Fruit fly (Drosophila melanogaster): ENCODE measurements around the gene brk.

brk gene

DNA sequence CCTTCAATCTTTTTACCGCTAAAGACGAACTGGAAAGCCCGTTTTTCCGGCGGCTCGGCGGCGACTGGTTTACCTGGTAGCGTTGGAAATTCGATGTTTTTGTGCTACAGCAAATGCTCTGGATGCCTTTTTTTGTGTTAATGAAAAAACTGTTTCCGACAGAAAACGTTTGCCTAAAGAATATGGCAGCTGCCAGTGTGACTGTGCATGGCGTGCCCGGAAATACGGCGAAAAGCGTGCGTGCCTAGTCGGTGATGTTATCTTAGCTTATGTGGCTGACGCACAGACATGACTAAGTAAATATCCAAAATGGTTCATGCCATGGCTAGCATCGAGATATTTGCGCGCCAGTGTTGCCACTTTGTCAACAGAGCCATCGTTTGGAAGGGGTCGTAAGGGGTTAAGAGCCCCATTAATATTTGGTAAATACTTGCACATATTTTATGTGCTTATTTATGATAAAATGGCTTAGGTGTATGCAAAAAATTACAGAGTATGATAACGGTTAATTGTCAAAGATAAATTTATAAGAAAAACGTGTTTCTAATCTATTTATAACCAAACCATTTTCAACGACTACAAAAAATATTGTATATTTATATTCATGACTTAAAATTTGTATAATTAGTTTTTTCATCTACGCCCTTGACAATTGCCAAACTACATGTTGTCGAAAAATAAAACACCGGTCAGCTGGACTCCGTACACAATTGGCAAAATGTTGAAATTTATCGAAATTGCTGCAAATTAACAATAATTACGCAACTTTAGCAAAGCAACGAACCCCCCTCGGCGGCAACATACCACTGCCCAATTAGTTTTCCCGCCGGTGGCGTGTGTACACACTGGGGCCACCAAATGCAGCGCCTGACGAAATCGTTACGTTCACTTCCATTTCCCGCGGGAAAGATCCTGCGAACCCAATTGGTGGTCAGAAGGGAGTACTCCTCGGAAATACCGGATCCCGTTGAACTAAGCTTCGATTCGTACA, 21.4 kb upstream of the brk start, which contains the start of gene CG2059:
CG2059 (plus strand) TSS at position 364 of the 991 bp plus-strand sequence.
- TF ChIP-seq CG17806 (tag; optimal IDR thresholded peaks at IDR 0.05), result no peak
- TF ChIP-seq Snoo (tag; optimal IDR thresholded peaks at IDR 0.05), result no peak
- TF ChIP-seq EcR (GFP tag; optimal IDR thresholded peaks at IDR 0.05), result peak; percentile 39
- TF ChIP-seq CG9948 (tag; optimal IDR thresholded peaks at IDR 0.05), result no peak
- TF ChIP-seq CG34367 (tag; optimal IDR thresholded peaks at IDR 0.05), result no peak
- no peak for TF ChIP-seq CG15710 (tag; optimal IDR thresholded peaks at IDR 0.05)
- peak; percentile 24 for TF ChIP-seq CG8159 (tag; optimal IDR thresholded peaks at IDR 0.05)
- no peak for TF ChIP-seq gl (tag; optimal IDR thresholded peaks at IDR 0.05)
- TF ChIP-seq Pif1A (GFP tag; optimal IDR thresholded peaks at IDR 0.05), result no peak
- peak; percentile 12 for TF ChIP-seq CG8301 (tag; optimal IDR thresholded peaks at IDR 0.05)
- no peak for TF ChIP-seq rn (GFP tag; IDR thresholded peaks at IDR 0.05)
- TF ChIP-seq CG12605 (GFP tag; IDR thresholded peaks at IDR 0.05), result no peak
- TF ChIP-seq CG13204 (GFP tag; optimal IDR thresholded peaks at IDR 0.05), result no peak
- no peak for TF ChIP-seq Pif1B (GFP tag; optimal IDR thresholded peaks at IDR 0.05)
- TF ChIP-seq CG10348 (GFP tag; IDR thresholded peaks at IDR 0.05), result no peak
- TF ChIP-seq Ets98B (GFP tag; IDR thresholded peaks at IDR 0.05), result peak; percentile 18; the same call in 1 of the 2 replicates
- TF ChIP-seq CG4496 (GFP tag; IDR thresholded peaks at IDR 0.05), result peak; percentile 54; the same call in 1 of the 3 replicates
- TF ChIP-seq D1 (tag; optimal IDR thresholded peaks at IDR 0.05), result no peak
- TF ChIP-seq CG32121 (GFP tag; IDR thresholded peaks at IDR 0.05), result no peak
- no peak for TF ChIP-seq CG14655 (GFP tag; optimal IDR thresholded peaks at IDR 0.05)
- TF ChIP-seq fd96Ca (GFP tag; IDR thresholded peaks at IDR 0.05), result peak; percentile 65; the same call in 2 of the 3 replicates

dm6 chrX:7290811-7291515, 16.8 kb upstream of the brk start, which contains the start of gene unc-119:
TSS of gene unc-119 (minus strand) at chrX:7291298.
- TF ChIP-seq EcR (GFP tag; optimal IDR thresholded peaks at IDR 0.05), result peak; percentile 33
- TF ChIP-seq Snoo (tag; optimal IDR thresholded peaks at IDR 0.05), result peak; percentile 3
- no peak for TF ChIP-seq Ets98B (GFP tag; IDR thresholded peaks at IDR 0.05)
- no peak; the same call in 1 of the 2 replicates for TF ChIP-seq CG12605 (GFP tag; IDR thresholded peaks at IDR 0.05)
- TF ChIP-seq CG32121 (GFP tag; IDR thresholded peaks at IDR 0.05), result no peak
- TF ChIP-seq CG13204 (GFP tag; optimal IDR thresholded peaks at IDR 0.05), result peak; percentile 59
- peak; percentile 3 for TF ChIP-seq D1 (tag; optimal IDR thresholded peaks at IDR 0.05)
- TF ChIP-seq CG17806 (tag; optimal IDR thresholded peaks at IDR 0.05), result peak; percentile 7
- no peak for TF ChIP-seq CG10348 (GFP tag; IDR thresholded peaks at IDR 0.05)
- no peak for TF ChIP-seq CG8301 (tag; optimal IDR thresholded peaks at IDR 0.05)
- TF ChIP-seq gl (tag; optimal IDR thresholded peaks at IDR 0.05), result peak; percentile 66
- no peak for TF ChIP-seq CG14655 (GFP tag; optimal IDR thresholded peaks at IDR 0.05)
- TF ChIP-seq fd96Ca (GFP tag; IDR thresholded peaks at IDR 0.05), result no peak
- peak; percentile 59 for TF ChIP-seq CG34367 (tag; optimal IDR thresholded peaks at IDR 0.05)
- no peak for TF ChIP-seq rn (GFP tag; IDR thresholded peaks at IDR 0.05)
- TF ChIP-seq Pif1B (GFP tag; optimal IDR thresholded peaks at IDR 0.05), result peak; percentile 9
- peak; percentile 22 for TF ChIP-seq CG9948 (tag; optimal IDR thresholded peaks at IDR 0.05)
- TF ChIP-seq Pif1A (GFP tag; optimal IDR thresholded peaks at IDR 0.05), result peak; percentile 38
- TF ChIP-seq CG4496 (GFP tag; IDR thresholded peaks at IDR 0.05), result peak; percentile 28; the same call in 1 of the 3 replicates
- TF ChIP-seq CG15710 (tag; optimal IDR thresholded peaks at IDR 0.05), result peak; percentile 56
- TF ChIP-seq CG8159 (tag; optimal IDR thresholded peaks at IDR 0.05), result peak; percentile 5

- peak; percentile 82 for TF ChIP-seq Pif1B (GFP tag; optimal IDR thresholded peaks at IDR 0.05)
- peak; percentile 83 for TF ChIP-seq CG15710 (tag; optimal IDR thresholded peaks at IDR 0.05)
- peak; percentile 76 for TF ChIP-seq CG17806 (tag; optimal IDR thresholded peaks at IDR 0.05)
- peak; percentile 1 for TF ChIP-seq D1 (tag; optimal IDR thresholded peaks at IDR 0.05)
- TF ChIP-seq CG12605 (GFP tag; IDR thresholded peaks at IDR 0.05), result peak; percentile 66; the same call in 1 of the 2 replicates
- TF ChIP-seq rn (GFP tag; IDR thresholded peaks at IDR 0.05), result no peak
- peak; percentile 86 for TF ChIP-seq CG8159 (tag; optimal IDR thresholded peaks at IDR 0.05)
- TF ChIP-seq fd96Ca (GFP tag; IDR thresholded peaks at IDR 0.05), result 0 out of 3 replicates have a peak, but pooled peaks have one; percentile 47
- peak; percentile 72 for TF ChIP-seq CG8301 (tag; optimal IDR thresholded peaks at IDR 0.05)
- TF ChIP-seq Snoo (tag; optimal IDR thresholded peaks at IDR 0.05), result peak; percentile 63
- TF ChIP-seq CG13204 (GFP tag; optimal IDR thresholded peaks at IDR 0.05), result peak; percentile 60
- TF ChIP-seq EcR (GFP tag; optimal IDR thresholded peaks at IDR 0.05), result no peak
- peak; percentile 69; the same call in 2 of the 3 replicates for TF ChIP-seq CG4496 (GFP tag; IDR thresholded peaks at IDR 0.05)
- TF ChIP-seq Ets98B (GFP tag; IDR thresholded peaks at IDR 0.05), result peak; percentile 59
- peak; percentile 47 for TF ChIP-seq CG32121 (GFP tag; IDR thresholded peaks at IDR 0.05)
- no peak for TF ChIP-seq CG10348 (GFP tag; IDR thresholded peaks at IDR 0.05)
- TF ChIP-seq Pif1A (GFP tag; optimal IDR thresholded peaks at IDR 0.05), result peak; percentile 73
- peak; percentile 77 for TF ChIP-seq CG9948 (tag; optimal IDR thresholded peaks at IDR 0.05)
- peak; percentile 83 for TF ChIP-seq CG14655 (GFP tag; optimal IDR thresholded peaks at IDR 0.05)
- TF ChIP-seq gl (tag; optimal IDR thresholded peaks at IDR 0.05), result peak; percentile 36
- TF ChIP-seq CG34367 (tag; optimal IDR thresholded peaks at IDR 0.05), result peak; percentile 54
Measured at dm6 chrX:7291850-7292499, 15.8 kb upstream of the brk start.

Measured in whole organism, pupa.